Fruit fly (Drosophila melanogaster) whole organism, embryonic: Measurements from ENCODE around the gene CG32176.

Experiments
- Antp ChIP-seq: fragments of 200-800 bp; sonication (Bioruptor generic); optimal IDR thresholded peaks from 3 replicates; lab custom pipeline; 2016; ENCODE audit warnings: missing biosample characterization, missing genetic modification characterization
- Asciz ChIP-seq: fragments of 200-800 bp; sonication (Bioruptor generic); optimal IDR thresholded peaks from 2 replicates; lab custom pipeline; 2017; ENCODE audit warnings: missing biosample characterization, mild to moderate bottlenecking, missing genetic modification characterization, missing genetic modification reagents
- Bdp1 ChIP-seq: fragments of 200-800 bp; sonication (Bioruptor generic); optimal IDR thresholded peaks from 3 replicates; lab custom pipeline; 2016; ENCODE audit warnings: missing biosample characterization, missing genetic modification characterization
- Bteb2 ChIP-seq: fragments of 200-800 bp; sonication (Bioruptor generic); optimal IDR thresholded peaks from 2 replicates; lab custom pipeline; 2016; ENCODE audit warnings: missing biosample characterization, missing genetic modification characterization
- CG10654 ChIP-seq: fragments of 200-800 bp; sonication (Bioruptor generic); optimal IDR thresholded peaks from 2 replicates; lab custom pipeline; 2016; ENCODE audit warnings: missing biosample characterization, missing genetic modification characterization
- CG10959 ChIP-seq: fragments of 200-800 bp; sonication (Bioruptor generic); IDR thresholded peaks from 2 replicates; pipeline ENCODE4 v1.3.6; 2022; ENCODE audit warnings: missing biosample characterization, missing genetic modification characterization
- CG11093 ChIP-seq: fragments of 200-800 bp; sonication (Bioruptor generic); IDR thresholded peaks from 3 replicates; pipeline ENCODE4 v1.3.6; 2022; ENCODE audit warnings: missing biosample characterization, missing genetic modification characterization
- CG11560 ChIP-seq: fragments of 200-800 bp; sonication (Bioruptor generic); IDR thresholded peaks from 3 replicates; pipeline ENCODE4 v1.3.6; 2022; ENCODE audit warnings: missing biosample characterization, missing genetic modification characterization
- CG12155 ChIP-seq: fragments of 200-800 bp; sonication (Bioruptor generic); optimal IDR thresholded peaks from 3 replicates; lab custom pipeline; 2016; ENCODE audit warnings: missing biosample characterization, missing genetic modification characterization
- CG14710 ChIP-seq: fragments of 200-800 bp; sonication (Bioruptor generic); optimal IDR thresholded peaks from 3 replicates; lab custom pipeline; 2019; ENCODE audit warnings: missing biosample characterization, mild to moderate bottlenecking, missing genetic modification characterization, moderate library complexity
- CG17385 ChIP-seq: fragments of 200-800 bp; sonication (Bioruptor generic); optimal IDR thresholded peaks from 3 replicates; lab custom pipeline; 2018; ENCODE audit warnings: missing biosample characterization, mild to moderate bottlenecking, missing genetic modification characterization
- CG18619 ChIP-seq: fragments of 200-800 bp; sonication (Bioruptor generic); optimal IDR thresholded peaks from 3 replicates; lab custom pipeline; 2017; ENCODE audit warnings: missing biosample characterization, mild to moderate bottlenecking, missing genetic modification characterization
- CG5245 ChIP-seq: fragments of 200-800 bp; sonication (Bioruptor generic); optimal IDR thresholded peaks from 3 replicates; lab custom pipeline; 2016; ENCODE audit warnings: missing biosample characterization, missing genetic modification characterization
- CG6689 ChIP-seq: fragments of 200-800 bp; sonication (Bioruptor generic); IDR thresholded peaks from 2 replicates; pipeline ENCODE4 v1.3.6; 2022; ENCODE audit warnings: missing biosample characterization, missing genetic modification characterization
- CG7745 ChIP-seq: fragments of 200-800 bp; sonication (Bioruptor generic); optimal IDR thresholded peaks from 2 replicates; lab custom pipeline; 2018; ENCODE audit warnings: missing biosample characterization, mild to moderate bottlenecking, missing genetic modification characterization, moderate library complexity
- CG8290 ChIP-seq, 3 experiments: fragments of 200-800 bp; sonication (Bioruptor generic); optimal IDR thresholded peaks; 2 replicates each; lab custom pipeline; 2016 to 2019; ENCODE audit warnings: missing biosample characterization in 3 of 3, missing genetic modification characterization in 3 of 3, mild to moderate bottlenecking in 2 of 3, moderate library complexity in 1 of 3
- CG8765 ChIP-seq: fragments of 200-800 bp; sonication (Bioruptor generic); IDR thresholded peaks from 2 replicates; pipeline ENCODE4 v1.3.6; 2022; ENCODE audit warnings: missing biosample characterization, missing genetic modification characterization
- CG9727 ChIP-seq: fragments of 200-800 bp; sonication (Bioruptor generic); optimal IDR thresholded peaks from 3 replicates; lab custom pipeline; 2017; ENCODE audit warnings: missing biosample characterization, mild to moderate bottlenecking, missing genetic modification characterization
- CHES-1-like ChIP-seq: fragments of 200-800 bp; sonication (Bioruptor generic); optimal IDR thresholded peaks from 2 replicates; lab custom pipeline; 2016; ENCODE audit warnings: missing biosample characterization, missing genetic modification characterization
- Camta ChIP-seq: fragments of 200-800 bp; sonication (Bioruptor generic); optimal IDR thresholded peaks from 2 replicates; lab custom pipeline; 2016; ENCODE audit warnings: missing biosample characterization, missing genetic modification characterization
- E2f2 ChIP-seq: fragments of 200-800 bp; sonication (Bioruptor generic); IDR thresholded peaks from 2 replicates; pipeline ENCODE4 v1.3.6; 2022; ENCODE audit warnings: missing biosample characterization, missing genetic modification characterization
- Ets65A ChIP-seq: fragments of 200-800 bp; sonication (Bioruptor generic); peaks from one replicate; lab custom pipeline; 2016; ENCODE audit warnings: missing biosample characterization, missing genetic modification characterization
- Fer1 ChIP-seq: fragments of 200-800 bp; sonication (Bioruptor generic); optimal IDR thresholded peaks from 2 replicates; lab custom pipeline; 2017; ENCODE audit warnings: missing biosample characterization, mild to moderate bottlenecking, missing genetic modification characterization
- HmgD ChIP-seq: fragments of 200-800 bp; sonication (Bioruptor generic); optimal IDR thresholded peaks from 3 replicates; lab custom pipeline; 2016; ENCODE audit warnings: missing biosample characterization, missing genetic modification characterization
- Hsf ChIP-seq: fragments of 200-800 bp; sonication (Bioruptor generic); optimal IDR thresholded peaks from 3 replicates; lab custom pipeline; 2016; ENCODE audit warnings: missing biosample characterization, missing genetic modification characterization
- Ptx1 ChIP-seq: fragments of 200-800 bp; sonication (Bioruptor generic); IDR thresholded peaks from 2 replicates; pipeline ENCODE4 v1.3.6; 2022; ENCODE audit warnings: missing biosample characterization, missing genetic modification characterization
- aop ChIP-seq: fragments of 200-800 bp; sonication (Bioruptor generic); IDR thresholded peaks from 2 replicates; pipeline ENCODE4 v1.3.6; 2022; ENCODE audit warnings: missing biosample characterization, missing genetic modification characterization
- ato ChIP-seq: fragments of 200-800 bp; sonication (Bioruptor generic); IDR thresholded peaks from 2 replicates; pipeline ENCODE4 v1.3.6; 2022; ENCODE audit warnings: missing biosample characterization, missing genetic modification characterization; ENCODE audit not compliant: partially characterized antibody
- danr ChIP-seq: fragments of 200-800 bp; sonication (Bioruptor generic); IDR thresholded peaks from 2 replicates; pipeline ENCODE4 v1.3.6; 2022; ENCODE audit warnings: missing biosample characterization, missing genetic modification characterization
- emc ChIP-seq: fragments of 200-800 bp; sonication (Bioruptor generic); optimal IDR thresholded peaks from 2 replicates; lab custom pipeline; 2016; ENCODE audit warnings: missing biosample characterization, missing genetic modification characterization
- gem ChIP-seq: fragments of 200-800 bp; sonication (Bioruptor generic); optimal IDR thresholded peaks from 2 replicates; lab custom pipeline; 2019; ENCODE audit warnings: missing biosample characterization, mild to moderate bottlenecking, missing genetic modification characterization, moderate library complexity
- jigr1 ChIP-seq: fragments of 200-800 bp; sonication (Bioruptor generic); IDR thresholded peaks from 3 replicates; pipeline ENCODE4 v1.3.6; 2022; ENCODE audit warnings: missing biosample characterization, missing genetic modification characterization
- kah ChIP-seq: fragments of 200-800 bp; sonication (Bioruptor generic); optimal IDR thresholded peaks from 2 replicates; lab custom pipeline; 2018; ENCODE audit warnings: missing biosample characterization, mild to moderate bottlenecking, missing genetic modification characterization
- klu ChIP-seq: fragments of 200-800 bp; sonication (Bioruptor generic); IDR thresholded peaks from 2 replicates; pipeline ENCODE4 v1.3.6; 2022; ENCODE audit warnings: missing biosample characterization, missing genetic modification characterization
- knrl ChIP-seq: fragments of 200-800 bp; sonication (Bioruptor generic); IDR thresholded peaks from 3 replicates; pipeline ENCODE4 v1.3.6; 2022; ENCODE audit warnings: missing biosample characterization, missing genetic modification characterization; ENCODE audit not compliant: partially characterized antibody
- lov ChIP-seq, 2 experiments: fragments of 200-800 bp in 1 of 2; fragments of >200 bp in 1 of 2; sonication (Bioruptor generic) in 1 of 2; IDR thresholded peaks in 1 of 2; optimal IDR thresholded peaks in 1 of 2; 2 replicates in 1 of 2; 3 replicates in 1 of 2; pipeline versions ENCODE4 v1.3.6 to Lab custom; 2017 to 2022; ENCODE audit warnings: missing biosample characterization in 1 of 2, missing genetic modification characterization in 1 of 2
- pita ChIP-seq: fragments of 200-800 bp; sonication (Bioruptor generic); optimal IDR thresholded peaks from 2 replicates; lab custom pipeline; 2017; ENCODE audit warnings: missing biosample characterization, mild to moderate bottlenecking, missing genetic modification characterization
- prd ChIP-seq, 3 experiments: fragments of >200 bp in 2 of 3; fragments of 200-800 bp in 1 of 3; sonication (Bioruptor generic) in 1 of 3; optimal IDR thresholded peaks in 2 of 3; IDR thresholded peaks in 1 of 3; 2 replicates in 2 of 3; 3 replicates in 1 of 3; pipeline versions ENCODE4 v1.3.6 to Lab custom; 2017 to 2022; ENCODE audit warnings: missing biosample characterization in 1 of 3, missing genetic modification characterization in 1 of 3
- pros ChIP-seq: fragments of 200-800 bp; sonication (Bioruptor generic); optimal IDR thresholded peaks from 3 replicates; lab custom pipeline; 2019; ENCODE audit warnings: missing biosample characterization, mild to moderate bottlenecking, missing genetic modification characterization, moderate library complexity
- ranshi ChIP-seq: fragments of 200-800 bp; sonication (Bioruptor generic); IDR thresholded peaks from 2 replicates; pipeline ENCODE4 v1.3.6; 2022; ENCODE audit warnings: missing biosample characterization, missing genetic modification characterization
- repo ChIP-seq: fragments of 200-800 bp; sonication (Bioruptor generic); optimal IDR thresholded peaks from 2 replicates; lab custom pipeline; 2016; ENCODE audit warnings: missing biosample characterization, missing genetic modification characterization
- stwl ChIP-seq: fragments of 200-800 bp; sonication (Bioruptor generic); optimal IDR thresholded peaks from 3 replicates; lab custom pipeline; 2018; ENCODE audit warnings: missing biosample characterization, mild to moderate bottlenecking, missing genetic modification characterization, moderate library complexity
- tna ChIP-seq: fragments of 200-800 bp; sonication (Bioruptor generic); IDR thresholded peaks from 2 replicates; pipeline ENCODE4 v1.3.6; 2022; ENCODE audit warnings: missing biosample characterization, missing genetic modification characterization; ENCODE audit not compliant: partially characterized antibody

Gene CG32176

dm6 chr3L:17485280-17485792, 51.7 kb downstream of the CG32176 start (continued):
- TF ChIP-seq Ets65A (GFP tag; lab: Kevin White, UChicago) = peak; percentile 80
- peak; percentile 82 for TF ChIP-seq gem
- peak; percentile 96 for TF ChIP-seq Asciz (GFP tag; lab: Kevin White, UChicago)
- TF ChIP-seq Hsf (GFP tag; lab: Kevin White, UChicago) = peak; percentile 54
- no peak for TF ChIP-seq CG12155 (GFP tag; lab: Kevin White, UChicago)
- TF ChIP-seq CHES-1-like (GFP tag; lab: Kevin White, UChicago) = no peak
- no peak for TF ChIP-seq CG11560 (tag; lab: Robert Waterston, UW)
- TF ChIP-seq repo (GFP tag; lab: Kevin White, UChicago) = peak; percentile 69
- 0 out of 3 replicates have a peak, but pooled peaks have one; percentile 30 for TF ChIP-seq CG11093 (GFP tag; lab: Robert Waterston, UW)
- no peak for TF ChIP-seq emc (GFP tag; lab: Kevin White, UChicago)
- TF ChIP-seq CG5245 (GFP tag; lab: Kevin White, UChicago) = peak; percentile 62
- TF ChIP-seq aop (GFP tag; lab: Robert Waterston, UW) = no peak
- TF ChIP-seq klu (GFP tag; lab: Robert Waterston, UW) = no peak
- TF ChIP-seq HmgD = peak; percentile 21
- TF ChIP-seq Antp (GFP tag; lab: Kevin White, UChicago) = peak; percentile 48
- TF ChIP-seq E2f2 (GFP tag; lab: Robert Waterston, UW) = peak; percentile 19; the same call in 1 of the 2 replicates
- TF ChIP-seq ato = no peak
- no peak for TF ChIP-seq knrl (GFP tag; lab: Robert Waterston, UW)
- peak; percentile 35; the same call in 1 of the 2 replicates for TF ChIP-seq Ptx1 (GFP tag; lab: Robert Waterston, UW)
- TF ChIP-seq pita = no peak
- TF ChIP-seq CG8290 (GFP tag; optimal IDR thresholded peaks at IDR 0.05; lab: Kevin White, UChicago) = peak; percentile 63
- TF ChIP-seq CG8290 (tag; optimal IDR thresholded peaks at IDR 0.05; lab: Kevin White, UChicago) = peak; percentile 77 to 96
- peak; percentile 94 for TF ChIP-seq CG14710
- TF ChIP-seq CG7745 (tag; lab: Kevin White, UChicago) = peak; percentile 94
- TF ChIP-seq CG10654 (GFP tag; lab: Kevin White, UChicago) = peak; percentile 63
- TF ChIP-seq CG17385 = peak; percentile 71
- TF ChIP-seq CG10959 (GFP tag; lab: Robert Waterston, UW) = peak; percentile 58; the same call in 1 of the 2 replicates
- peak; percentile 37 for TF ChIP-seq stwl (tag; lab: Kevin White, UChicago)
- peak; percentile 35 for TF ChIP-seq Bdp1 (GFP tag; lab: Kevin White, UChicago)
- no peak for TF ChIP-seq Bteb2
- TF ChIP-seq CG8765 (GFP tag; lab: Robert Waterston, UW) = no peak
- peak; percentile 12 for TF ChIP-seq pros (GFP tag; lab: Kevin White, UChicago)
- TF ChIP-seq lov (optimal IDR thresholded peaks at IDR 0.05; lab: Kevin White, UChicago) = no peak
- TF ChIP-seq lov (GFP tag; IDR thresholded peaks at IDR 0.05; lab: Robert Waterston, UW) = peak; percentile 89; the same call in 2 of the 3 replicates
- no peak for TF ChIP-seq jigr1
- TF ChIP-seq danr (GFP tag; lab: Robert Waterston, UW) = no peak
- peak; percentile 47 for TF ChIP-seq Fer1
- no peak for TF ChIP-seq CG6689 (GFP tag; lab: Robert Waterston, UW)
- TF ChIP-seq CG9727 (GFP tag; lab: Kevin White, UChicago) = peak; percentile 80
- no peak for TF ChIP-seq prd (optimal IDR thresholded peaks at IDR 0.05; lab: Kevin White, UChicago)
- peak; percentile 18; the same call in 1 of the 3 replicates for TF ChIP-seq prd (GFP tag; IDR thresholded peaks at IDR 0.05; lab: Robert Waterston, UW)
- peak; percentile 28 for TF ChIP-seq Camta (GFP tag; lab: Kevin White, UChicago)
- peak; percentile 60; the same call in 1 of the 2 replicates for TF ChIP-seq ranshi (GFP tag; lab: Robert Waterston, UW)
- peak; percentile 65 for TF ChIP-seq CG18619 (GFP tag; lab: Kevin White, UChicago)
- TF ChIP-seq tna = no peak
- TF ChIP-seq kah = peak; percentile 78
